Worm (Caenorhabditis elegans) whole organism, young adult: ENCODE measurements around the gene C46F11.6.

Experiments used
- B0019.2 ChIP-seq: fragments of 200-800 bp; sonication (Bioruptor generic); conservative IDR thresholded peaks from 2 replicates; pipeline ENCODE4 v1.3.6; 2022; ENCODE audit warnings: missing genetic modification reagents, missing genetic modification characterization, missing compliant biosample characterization
- B0261.1 ChIP-seq: sonication (generic microtip); optimal IDR thresholded peaks from 2 replicates; lab custom pipeline; 2016; ENCODE audit warnings: mild to moderate bottlenecking, missing genetic modification characterization, moderate library complexity, missing compliant biosample characterization
- B0336.3 ChIP-seq: fragments of 200-800 bp; sonication (Bioruptor generic); IDR thresholded peaks from 2 replicates; pipeline ENCODE4 v1.3.6; 2022; ENCODE audit warnings: missing genetic modification characterization, missing compliant biosample characterization
- F49E8.2 ChIP-seq: sonication (generic microtip); optimal IDR thresholded peaks from 3 replicates; lab custom pipeline; 2017; ENCODE audit warnings: missing genetic modification characterization, mild to moderate bottlenecking, missing compliant biosample characterization, antibody characterized with exemption, moderate library complexity; ENCODE audit not compliant: insufficient read depth
- F55B11.4 ChIP-seq: sonication (generic microtip); optimal IDR thresholded peaks from 2 replicates; lab custom pipeline; 2016; ENCODE audit warnings: missing compliant biosample characterization, missing genetic modification characterization, borderline replicate concordance; ENCODE audit not compliant: insufficient read depth
- Y67H2A.10 ChIP-seq: fragments of 200-800 bp; sonication (Bioruptor generic); conservative IDR thresholded peaks from 2 replicates; pipeline ENCODE4 v1.3.6; 2022; ENCODE audit warnings: missing genetic modification reagents, missing genetic modification characterization, missing compliant biosample characterization
- ama-1 ChIP-seq, 3 experiments: fragments of 150-350 bp in 1 of 3; sonication (generic microtip) in 2 of 3; optimal IDR thresholded peaks; 2 replicates each; lab custom pipeline; 2014 to 2018; ENCODE audit warnings: missing biosample characterization in 2 of 3, missing genetic modification characterization in 2 of 3, missing genetic modification reagents in 2 of 3
- athp-1 ChIP-seq: sonication (generic microtip); optimal IDR thresholded peaks from 2 replicates; lab custom pipeline; 2017; ENCODE audit warnings: mild to moderate bottlenecking, missing genetic modification characterization, missing compliant biosample characterization
- attf-6 ChIP-seq: fragments of 200-800 bp; sonication (Bioruptor generic); IDR thresholded peaks from 2 replicates; pipeline ENCODE4 v1.3.6; 2022; ENCODE audit warnings: missing genetic modification reagents, missing genetic modification characterization, missing compliant biosample characterization
- bed-2 ChIP-seq: fragments of 200-800 bp; sonication (Bioruptor generic); IDR thresholded peaks from 2 replicates; pipeline ENCODE4 v1.3.6; 2022; ENCODE audit warnings: missing genetic modification reagents, missing genetic modification characterization, missing compliant biosample characterization
- ccch-3 ChIP-seq: fragments of 200-800 bp; sonication (Bioruptor generic); optimal IDR thresholded peaks from 2 replicates; lab custom pipeline; 2018; ENCODE audit warnings: mild to moderate bottlenecking, missing genetic modification characterization, missing compliant biosample characterization
- cebp-2 ChIP-seq: fragments of 200-800 bp; sonication (Bioruptor generic); IDR thresholded peaks from 2 replicates; pipeline ENCODE4 v1.3.6; 2022; ENCODE audit warnings: missing genetic modification characterization, missing compliant biosample characterization
- ceh-100 ChIP-seq: fragments of 200-800 bp; sonication (Bioruptor generic); IDR thresholded peaks from 2 replicates; pipeline ENCODE4 v1.3.6; 2022; ENCODE audit warnings: missing genetic modification reagents, missing genetic modification characterization, missing compliant biosample characterization
- chd-7 ChIP-seq: sonication (generic microtip); optimal IDR thresholded peaks from 2 replicates; lab custom pipeline; 2016; ENCODE audit warnings: mild to moderate bottlenecking, missing genetic modification characterization, moderate library complexity, missing compliant biosample characterization
- die-1 ChIP-seq: sonication (generic microtip); optimal IDR thresholded peaks from 2 replicates; lab custom pipeline; 2016; ENCODE audit warnings: missing genotype, mild to moderate bottlenecking, missing genetic modification characterization, missing compliant biosample characterization
- ekl-4 ChIP-seq: fragments of 200-800 bp; sonication (Bioruptor generic); IDR thresholded peaks from 2 replicates; pipeline ENCODE4 v1.3.6; 2022; ENCODE audit warnings: missing genetic modification reagents, missing genetic modification characterization, missing compliant biosample characterization
- gei-17 ChIP-seq: fragments of 200-800 bp; sonication (Bioruptor generic); optimal IDR thresholded peaks from 2 replicates; lab custom pipeline; 2018; ENCODE audit warnings: mild to moderate bottlenecking, missing genetic modification characterization, missing compliant biosample characterization
- him-1 ChIP-seq: sonication (generic microtip); optimal IDR thresholded peaks from 2 replicates; lab custom pipeline; 2016; ENCODE audit warnings: missing genotype, missing genetic modification reagents, missing genetic modification characterization, missing compliant biosample characterization
- hmg-1.2 ChIP-seq: fragments of 200-800 bp; sonication (Bioruptor generic); IDR thresholded peaks from 2 replicates; pipeline ENCODE4 v1.3.6; 2022; ENCODE audit warnings: missing genetic modification reagents, missing genetic modification characterization, missing compliant biosample characterization
- hmg-20 ChIP-seq: fragments of 200-800 bp; sonication (Bioruptor generic); IDR thresholded peaks from 2 replicates; pipeline ENCODE4 v1.3.6; 2022; ENCODE audit warnings: missing genetic modification reagents, missing genetic modification characterization, missing compliant biosample characterization
- hrde-1 ChIP-seq: sonication (generic microtip); optimal IDR thresholded peaks from 2 replicates; lab custom pipeline; 2016; ENCODE audit warnings: missing genetic modification characterization, mild to moderate bottlenecking, missing compliant biosample characterization, moderate library complexity, missing genotype, missing genetic modification reagents, borderline replicate concordance
- hsf-1 ChIP-seq: fragments of 200-800 bp; sonication (Bioruptor generic); IDR thresholded peaks from 2 replicates; pipeline ENCODE4 v1.3.6; 2022; ENCODE audit warnings: missing genetic modification reagents, missing genetic modification characterization, missing compliant biosample characterization
- lag-1 ChIP-seq: fragments of 200-800 bp; sonication (Bioruptor generic); IDR thresholded peaks from 2 replicates; pipeline ENCODE4 v1.3.6; 2022; ENCODE audit warnings: missing genetic modification reagents, missing genetic modification characterization, missing compliant biosample characterization
- let-607 ChIP-seq, 2 experiments: fragments of 200-800 bp in 1 of 2; sonication (Bioruptor generic) in 1 of 2; sonication (generic microtip) in 1 of 2; optimal IDR thresholded peaks; 2 replicates each; lab custom pipeline; 2016 to 2018; ENCODE audit warnings: mild to moderate bottlenecking in 2 of 2, missing compliant biosample characterization in 2 of 2, missing genetic modification characterization in 2 of 2, moderate library complexity in 2 of 2, missing genotype in 1 of 2
- lin-40 ChIP-seq: sonication (generic microtip); optimal IDR thresholded peaks from 2 replicates; lab custom pipeline; 2016; ENCODE audit warnings: missing genetic modification characterization, mild to moderate bottlenecking, missing compliant biosample characterization, missing genotype, missing genetic modification reagents
- madf-10 ChIP-seq: sonication (generic microtip); optimal IDR thresholded peaks from 2 replicates; lab custom pipeline; 2016; ENCODE audit warnings: mild to moderate bottlenecking, missing genetic modification characterization, missing compliant biosample characterization
- madf-6 ChIP-seq: fragments of 200-800 bp; sonication (Bioruptor generic); IDR thresholded peaks from 2 replicates; pipeline ENCODE4 v1.3.6; 2022; ENCODE audit warnings: missing genetic modification reagents, missing genetic modification characterization, missing compliant biosample characterization
- madf-8 ChIP-seq: fragments of 200-800 bp; sonication (Bioruptor generic); conservative IDR thresholded peaks from 2 replicates; pipeline ENCODE4 v1.3.6; 2022; ENCODE audit warnings: missing genetic modification reagents, missing genetic modification characterization, missing compliant biosample characterization
- mes-4 ChIP-seq: sonication (generic microtip); optimal IDR thresholded peaks from 2 replicates; lab custom pipeline; 2016; ENCODE audit warnings: missing genotype, missing genetic modification characterization, missing compliant biosample characterization
- nfya-2 ChIP-seq: fragments of 200-800 bp; sonication (Bioruptor generic); IDR thresholded peaks from 2 replicates; pipeline ENCODE4 v1.3.6; 2022; ENCODE audit warnings: missing genetic modification reagents, missing genetic modification characterization, missing compliant biosample characterization
- nhr-120 ChIP-seq: fragments of 200-800 bp; sonication (Bioruptor generic); IDR thresholded peaks from 2 replicates; pipeline ENCODE4 v1.3.6; 2022; ENCODE audit warnings: missing genetic modification characterization, missing compliant biosample characterization
- sdz-38 ChIP-seq: sonication (generic microtip); optimal IDR thresholded peaks from 2 replicates; lab custom pipeline; 2016; ENCODE audit warnings: missing genotype, missing genetic modification characterization, missing compliant biosample characterization
- snpc-1.1 ChIP-seq: sonication (generic microtip); optimal IDR thresholded peaks from 2 replicates; lab custom pipeline; 2017; ENCODE audit warnings: missing genetic modification characterization, mild to moderate bottlenecking, missing compliant biosample characterization, antibody characterized with exemption, moderate library complexity, missing genotype, missing genetic modification reagents; ENCODE audit not compliant: insufficient read depth
- snpc-1.3 ChIP-seq: sonication (generic microtip); optimal IDR thresholded peaks from 2 replicates; lab custom pipeline; 2017; ENCODE audit warnings: missing genetic modification characterization, mild to moderate bottlenecking, missing compliant biosample characterization, antibody characterized with exemption, moderate library complexity, missing genotype, missing genetic modification reagents; ENCODE audit not compliant: insufficient read depth
- snpc-3.4 ChIP-seq: sonication (generic microtip); optimal IDR thresholded peaks from 2 replicates; lab custom pipeline; 2017; ENCODE audit warnings: missing genetic modification characterization, mild to moderate bottlenecking, missing compliant biosample characterization, antibody characterized with exemption, moderate library complexity, missing genotype, missing genetic modification reagents
- somi-1 ChIP-seq: fragments of 200-800 bp; sonication (Bioruptor generic); optimal IDR thresholded peaks from 2 replicates; lab custom pipeline; 2018; ENCODE audit warnings: mild to moderate bottlenecking, missing genetic modification characterization, missing compliant biosample characterization
- unc-130 ChIP-seq: sonication (generic microtip); optimal IDR thresholded peaks from 2 replicates; lab custom pipeline; 2016; ENCODE audit warnings: missing genetic modification reagents, missing genetic modification characterization, missing compliant biosample characterization
- unc-62 ChIP-seq: fragments of 150-350 bp; optimal IDR thresholded peaks from 2 replicates; lab custom pipeline; 2014; ENCODE audit warnings: missing biosample characterization, missing genetic modification reagents, missing genetic modification characterization
- zim-3 ChIP-seq: sonication (generic microtip); optimal IDR thresholded peaks from 2 replicates; lab custom pipeline; 2017; ENCODE audit warnings: mild to moderate bottlenecking, missing genetic modification characterization, moderate library complexity, missing compliant biosample characterization
- ztf-6 ChIP-seq: fragments of 200-800 bp; sonication (Bioruptor generic); IDR thresholded peaks from 2 replicates; pipeline ENCODE4 v1.3.6; 2022; ENCODE audit warnings: missing genetic modification reagents, missing genetic modification characterization, missing compliant biosample characterization

Gene C46F11.6

ce11 chrIII:3670336-3670735, at the start of gene C46F11.6:
Gene C46F11.6, minus strand, starts transcription at chrIII:3670436.
- TF ChIP-seq die-1 (tag; lab: Kevin White, UChicago) (no peak), unc-62 (GFP tag; lab: Kevin White, UChicago) (no peak), ztf-6 (GFP tag; lab: Robert Waterston, UW) (no peak), lin-40 (tag; lab: Kevin White, UChicago) (no peak), madf-8 (GFP tag; lab: Robert Waterston, UW) (no peak), Y67H2A.10 (GFP tag; lab: Robert Waterston, UW) (no peak), sdz-38 (tag; lab: Kevin White, UChicago) (no peak), madf-10 (tag; lab: Kevin White, UChicago) (no peak), chd-7 (tag; lab: Kevin White, UChicago) (no peak), let-607 (tag; optimal IDR thresholded peaks at IDR 0.05; lab: Kevin White, UChicago) (no peak), lag-1 (GFP tag; lab: Robert Waterston, UW) (no peak)
- TF ChIP-seq, all 124 proteins: peak for 0

- no peak for TF ChIP-seq hmg-1.2 (GFP tag; lab: Robert Waterston, UW)
- TF ChIP-seq attf-6 (GFP tag; lab: Robert Waterston, UW), result 0 out of 2 replicates have a peak, but pooled peaks have one; percentile 36
- TF ChIP-seq B0336.3 (GFP tag; lab: Robert Waterston, UW), result peak; percentile 18; the same call in 1 of the 2 replicates
- TF ChIP-seq somi-1 (GFP tag; lab: Kevin White, UChicago), result no peak
- TF ChIP-seq B0261.1, result no peak
- peak; percentile 27 for TF ChIP-seq snpc-1.3 (tag; lab: Kevin White, UChicago)
- no peak for TF ChIP-seq nhr-120 (GFP tag; lab: Robert Waterston, UW)
- no peak for TF ChIP-seq hmg-20 (GFP tag; lab: Robert Waterston, UW)
- TF ChIP-seq ztf-6 (GFP tag; lab: Robert Waterston, UW), result no peak
- no peak for TF ChIP-seq Y67H2A.10 (GFP tag; lab: Robert Waterston, UW)
- peak; percentile 50 for TF ChIP-seq madf-6
- peak; percentile 34 for TF ChIP-seq snpc-3.4 (tag; lab: Kevin White, UChicago)
- no peak for TF ChIP-seq snpc-1.1
- TF ChIP-seq F55B11.4 (tag; lab: Kevin White, UChicago), result no peak
- peak; percentile 17 for TF ChIP-seq athp-1 (tag; lab: Kevin White, UChicago)
- TF ChIP-seq ceh-100 (GFP tag; lab: Robert Waterston, UW), result 0 out of 2 replicates have a peak, but pooled peaks have one; percentile 29
- TF ChIP-seq hsf-1 (GFP tag; lab: Robert Waterston, UW), result peak; percentile 45; the same call in 1 of the 2 replicates
- TF ChIP-seq ccch-3 (GFP tag; lab: Kevin White, UChicago), result no peak
- TF ChIP-seq mes-4 (tag; lab: Kevin White, UChicago), result no peak
- no peak for TF ChIP-seq bed-2
- TF ChIP-seq F49E8.2 (tag; lab: Kevin White, UChicago), result peak; percentile 12
- peak; percentile 23 for TF ChIP-seq hrde-1
- TF ChIP-seq zim-3 (tag; lab: Kevin White, UChicago), result no peak
- no peak for TF ChIP-seq gei-17 (GFP tag; lab: Kevin White, UChicago)
- no peak for TF ChIP-seq nfya-2
- 0 out of 2 replicates have a peak, but pooled peaks have one; percentile 23 for TF ChIP-seq ekl-4 (GFP tag; lab: Robert Waterston, UW)
- no peak for TF ChIP-seq ama-1 (optimal IDR thresholded peaks at IDR 0.05; lab: Kevin White, UChicago)
- TF ChIP-seq ama-1 (GFP tag; optimal IDR thresholded peaks at IDR 0.05; lab: Kevin White, UChicago), result peak in 1 of 2 experiments; percentile 19
- no peak for TF ChIP-seq B0019.2 (GFP tag; lab: Robert Waterston, UW)
- peak; percentile 74 for TF ChIP-seq him-1 (tag; lab: Kevin White, UChicago)
- peak; percentile 61 for TF ChIP-seq unc-130 (GFP tag; lab: Kevin White, UChicago)
- TF ChIP-seq cebp-2 (GFP tag; lab: Robert Waterston, UW), result no peak
Measured at ce11 chrIII:3719564-3719963, 49.3 kb upstream of the C46F11.6 start, which contains the start of gene C14B1.8. Gene C14B1.8, minus strand, starts transcription at chrIII:3719680.
